Worm (Caenorhabditis elegans): ENCODE results near the gene C11E4.6.
A peak's percentile ranks its signal among the peaks of the same experiment; 100 is the strongest.

DNA sequence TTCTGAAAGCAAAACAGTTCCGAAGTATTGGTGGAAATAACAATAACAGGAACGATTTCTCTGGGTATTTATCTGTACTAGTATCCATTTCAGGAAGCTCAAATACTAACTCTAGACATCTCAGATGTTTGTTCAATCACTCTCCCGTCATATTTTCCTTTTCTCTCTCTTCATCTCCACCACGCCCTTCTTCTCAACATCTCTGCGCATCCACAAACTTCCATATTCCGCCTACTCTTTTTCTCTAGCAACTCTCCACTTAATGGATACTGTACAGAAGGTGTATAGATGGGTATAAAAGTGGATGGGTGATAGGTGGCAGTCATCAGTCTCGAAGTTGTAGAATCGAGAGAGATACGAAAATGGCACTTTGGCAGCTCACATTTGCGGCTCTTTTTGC lies 26.0 kb upstream of the C11E4.6 start, which contains the start of gene gpx-5:
- TF ChIP-seq fkh-10 (GFP tag; optimal IDR thresholded peaks at IDR 0.05) (no peak), lin-15B (tag; optimal IDR thresholded peaks at IDR 0.05) (no peak), aly-2 (tag; optimal IDR thresholded peaks at IDR 0.05) (no peak), ama-1 (optimal IDR thresholded peaks at IDR 0.05) (no peak), pqm-1 (tag; optimal IDR thresholded peaks at IDR 0.05) (no peak), irx-1 (tag; optimal IDR thresholded peaks at IDR 0.05) (no peak), swsn-7 (tag; optimal IDR thresholded peaks at IDR 0.05) (no peak), lin-35 (GFP tag; optimal IDR thresholded peaks at IDR 0.05) (peak in 1 of 2 experiments; percentile 46), mep-1 (tag; optimal IDR thresholded peaks at IDR 0.05) (peak; percentile 37), efl-3 (GFP tag; optimal IDR thresholded peaks at IDR 0.05) (no peak), egl-27 (tag; optimal IDR thresholded peaks at IDR 0.05) (no peak)
